Worm (Caenorhabditis elegans): ENCODE measurements around the gene clc-31.

The clc-31 gene

ce11 chrII:332419-332818 is 7.9 kb upstream of the clc-31 start, which contains the start of gene cbn-1:
TSS of gene cbn-1 (minus strand) at chrII:332519.
- TF ChIP-seq nfya-1 (tag; optimal IDR thresholded peaks at IDR 0.05; ENCODE audit: borderline replicate concordance, insufficient read depth): no peak
- no peak for TF ChIP-seq F23B12.7 (tag; optimal IDR thresholded peaks at IDR 0.05; ENCODE audit: insufficient read depth)
- no peak for TF ChIP-seq ccch-3 (GFP tag; optimal IDR thresholded peaks at IDR 0.05)
- no peak for TF ChIP-seq mxl-1 (tag; optimal IDR thresholded peaks at IDR 0.05)
- no peak for TF ChIP-seq bed-1 (GFP tag; IDR thresholded peaks at IDR 0.05)
- no peak for TF ChIP-seq athp-1 (tag; optimal IDR thresholded peaks at IDR 0.05)
- no peak for TF ChIP-seq hlh-12 (tag; optimal IDR thresholded peaks at IDR 0.05)
- TF ChIP-seq aptf-3 (GFP tag; IDR thresholded peaks at IDR 0.05): no peak
- no peak for TF ChIP-seq let-607 (tag; optimal IDR thresholded peaks at IDR 0.05)
- TF ChIP-seq akir-1 (GFP tag; optimal IDR thresholded peaks at IDR 0.05): no peak
- TF ChIP-seq nhr-179 (tag; optimal IDR thresholded peaks at IDR 0.05): no peak
- no peak for TF ChIP-seq hmg-1.2 (GFP tag; IDR thresholded peaks at IDR 0.05)
- TF ChIP-seq T07F8.4 (tag; optimal IDR thresholded peaks at IDR 0.05): no peak
- TF ChIP-seq ztf-6 (GFP tag; IDR thresholded peaks at IDR 0.05): no peak
- no peak for TF ChIP-seq fkh-3 (tag; optimal IDR thresholded peaks at IDR 0.05)
- no peak for TF ChIP-seq lsl-1 (GFP tag; optimal IDR thresholded peaks at IDR 0.05)
- no peak for TF ChIP-seq Y53F4B.3 (GFP tag; IDR thresholded peaks at IDR 0.05)
- no peak for TF ChIP-seq tbp1 (GFP tag; optimal IDR thresholded peaks at IDR 0.05)
- TF ChIP-seq snpc-4 (GFP tag; optimal IDR thresholded peaks at IDR 0.05): no peak
- no peak for TF ChIP-seq snpc-4 (tag; optimal IDR thresholded peaks at IDR 0.05)
- no peak for TF ChIP-seq lir-1 (GFP tag; conservative IDR thresholded peaks at IDR 0.05)

DNA sequence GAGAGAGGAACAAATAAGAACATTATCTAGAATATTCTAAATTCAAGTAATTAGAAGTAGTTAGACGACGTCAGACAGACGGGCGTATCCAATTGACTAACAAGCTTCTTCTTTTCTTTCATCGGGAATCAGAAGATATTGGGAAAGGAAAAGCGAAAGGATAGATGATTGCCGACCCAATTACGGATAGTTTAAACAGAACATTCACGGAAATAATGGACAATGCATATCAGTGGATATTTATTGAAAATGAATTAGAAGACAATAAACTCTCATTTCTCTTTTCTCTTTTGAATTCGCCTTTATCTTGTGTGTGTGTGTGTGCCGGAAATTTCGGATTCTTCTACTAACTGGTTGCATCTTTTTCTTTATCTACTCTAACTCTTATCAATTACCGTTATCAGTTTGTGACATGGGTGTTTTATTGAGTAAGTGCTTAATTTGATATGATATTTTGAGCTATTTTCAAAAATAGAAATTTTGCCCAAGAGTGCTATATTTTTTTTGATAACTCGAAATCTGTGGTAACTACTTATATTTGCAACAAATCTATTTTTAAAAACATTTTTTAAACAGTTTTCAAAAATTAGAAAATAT is 6.4 kb upstream of the clc-31 start:
- TF ChIP-seq dpff-1 (tag; optimal IDR thresholded peaks at IDR 0.05): no peak
- TF ChIP-seq hsf-1 (GFP tag; IDR thresholded peaks at IDR 0.05): no peak
- no peak for TF ChIP-seq K11D2.4 (GFP tag; IDR thresholded peaks at IDR 0.05)
- no peak for TF ChIP-seq him-1 (tag; optimal IDR thresholded peaks at IDR 0.05)
- TF ChIP-seq lir-1 (GFP tag; conservative IDR thresholded peaks at IDR 0.05): no peak
- no peak for TF ChIP-seq attf-6 (GFP tag; IDR thresholded peaks at IDR 0.05)
- no peak for TF ChIP-seq nhr-90 (tag; optimal IDR thresholded peaks at IDR 0.05)
- no peak for TF ChIP-seq Y53G8AR.9 (GFP tag; conservative IDR thresholded peaks at IDR 0.05)

ce11 chrII:334828-335227 is 5.5 kb upstream of the clc-31 start:
- TF ChIP-seq sdz-38 (tag; optimal IDR thresholded peaks at IDR 0.05): no peak
- no peak for TF ChIP-seq efl-1 (GFP tag; optimal IDR thresholded peaks at IDR 0.05)
- TF ChIP-seq madf-3 (GFP tag; IDR thresholded peaks at IDR 0.05): no peak
- TF ChIP-seq C06A6.2 (GFP tag; conservative IDR thresholded peaks at IDR 0.05): no peak
- no peak for TF ChIP-seq F37B4.10 (GFP tag; IDR thresholded peaks at IDR 0.05)
- TF ChIP-seq F57C9.4 (tag; optimal IDR thresholded peaks at IDR 0.05): no peak
- TF ChIP-seq nfya-2 (GFP tag; IDR thresholded peaks at IDR 0.05): no peak
- TF ChIP-seq F23B12.7 (tag; optimal IDR thresholded peaks at IDR 0.05; ENCODE audit: insufficient read depth): no peak
- no peak for TF ChIP-seq nfyb-1 (GFP tag; IDR thresholded peaks at IDR 0.05)
- no peak for TF ChIP-seq die-1 (tag; optimal IDR thresholded peaks at IDR 0.05)
- no peak for TF ChIP-seq fkh-3 (tag; optimal IDR thresholded peaks at IDR 0.05)
- no peak for TF ChIP-seq tlf-1 (GFP tag; optimal IDR thresholded peaks at IDR 0.05)
